Worm (Caenorhabditis elegans): Measurements from ENCODE around the gene Y45F3A.8.

Gene Y45F3A.8

ce11 chrIII:10592729-10593128, at the start of gene Y45F3A.8:
Gene Y45F3A.8, minus strand, starts transcription at chrIII:10592829.
- TF ChIP-seq T22C8.4 (GFP tag; IDR thresholded peaks at IDR 0.05) (no peak), klf-2 (GFP tag; conservative IDR thresholded peaks at IDR 0.05) (no peak), flt-1 (GFP tag; IDR thresholded peaks at IDR 0.05) (no peak), med-1 (GFP tag; optimal IDR thresholded peaks at IDR 0.05; ENCODE audit: insufficient read depth) (no peak), tab-1 (GFP tag; IDR thresholded peaks at IDR 0.05) (no peak), ref-1 (GFP tag; conservative IDR thresholded peaks at IDR 0.05) (no peak), ztf-29 (GFP tag; IDR thresholded peaks at IDR 0.05) (no peak), ztf-23 (GFP tag; IDR thresholded peaks at IDR 0.05) (no peak), cog-1 (tag; optimal IDR thresholded peaks at IDR 0.05) (no peak)

ce11 chrIII:10638339-10639021, 45.9 kb upstream of the Y45F3A.8 start, which contains the start of gene Y39A1A.27:
Gene Y39A1A.27, plus strand, starts transcription at chrIII:10638971.
- TF ChIP-seq ref-1 (GFP tag; conservative IDR thresholded peaks at IDR 0.05) (no peak), tab-1 (GFP tag; IDR thresholded peaks at IDR 0.05) (no peak), flt-1 (GFP tag; IDR thresholded peaks at IDR 0.05) (no peak), T22C8.4 (GFP tag; IDR thresholded peaks at IDR 0.05) (no peak), ztf-29 (GFP tag; IDR thresholded peaks at IDR 0.05) (no peak), med-1 (GFP tag; optimal IDR thresholded peaks at IDR 0.05; ENCODE audit: insufficient read depth) (no peak), cog-1 (tag; optimal IDR thresholded peaks at IDR 0.05) (no peak), klf-2 (GFP tag; conservative IDR thresholded peaks at IDR 0.05) (no peak), ztf-23 (GFP tag; IDR thresholded peaks at IDR 0.05) (no peak)

DNA sequence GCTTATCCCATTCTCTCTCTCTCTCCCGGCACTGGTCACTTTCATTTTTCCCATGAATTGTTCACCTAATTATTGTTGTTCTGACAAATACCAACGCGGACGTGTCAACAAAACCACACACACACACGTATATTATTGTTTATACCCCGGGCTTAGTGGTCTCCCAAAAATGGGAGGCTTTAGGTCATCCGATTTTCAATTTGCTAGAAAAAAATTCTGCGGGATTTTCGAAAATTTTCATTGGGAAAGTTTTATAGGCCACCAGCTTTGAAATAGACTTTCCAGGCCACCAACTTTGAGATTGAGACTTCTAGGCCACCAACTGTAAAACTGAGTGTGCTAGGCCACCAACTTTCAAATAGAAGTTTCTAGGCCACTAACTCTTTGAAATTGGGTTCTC, 45.3 kb upstream of the Y45F3A.8 start:
- TF ChIP-seq ztf-23 (GFP tag; IDR thresholded peaks at IDR 0.05), result no peak
- no peak for TF ChIP-seq T22C8.4 (GFP tag; IDR thresholded peaks at IDR 0.05)
- no peak for TF ChIP-seq ref-1 (GFP tag; conservative IDR thresholded peaks at IDR 0.05)
- no peak for TF ChIP-seq flt-1 (GFP tag; IDR thresholded peaks at IDR 0.05)

DNA sequence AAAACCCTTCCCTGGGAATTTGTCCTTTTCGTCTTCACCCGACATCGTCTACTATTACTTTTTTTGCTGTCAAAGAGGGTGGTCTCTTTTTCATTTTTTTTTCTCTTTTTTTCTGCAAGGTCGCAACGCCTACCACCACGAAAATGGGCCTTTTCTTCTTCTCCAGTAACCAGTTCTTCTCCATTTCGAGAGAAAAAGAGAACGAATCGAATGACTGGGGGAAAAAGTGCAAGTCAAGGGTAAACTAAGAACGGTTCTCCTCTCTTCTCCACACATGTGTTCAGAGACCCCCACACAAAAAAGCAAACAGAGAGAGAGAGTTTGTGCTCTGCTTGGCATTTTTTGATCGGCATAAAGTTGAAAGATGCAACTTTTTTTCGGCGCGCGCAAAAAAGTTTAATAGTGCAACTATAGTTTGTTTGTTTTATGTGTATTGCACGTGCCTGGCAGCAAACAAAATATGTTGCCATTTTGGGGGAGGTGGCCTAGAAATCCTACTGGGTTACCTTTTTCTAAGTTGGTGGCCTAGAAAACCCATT, 43.9 kb upstream of the Y45F3A.8 start:
- TF ChIP-seq ztf-29 (GFP tag; IDR thresholded peaks at IDR 0.05), result no peak
- TF ChIP-seq ref-1 (GFP tag; conservative IDR thresholded peaks at IDR 0.05), result no peak
- TF ChIP-seq klf-2 (GFP tag; conservative IDR thresholded peaks at IDR 0.05), result no peak
- no peak for TF ChIP-seq tab-1 (GFP tag; IDR thresholded peaks at IDR 0.05)
- no peak for TF ChIP-seq cog-1 (tag; optimal IDR thresholded peaks at IDR 0.05)
- TF ChIP-seq ztf-23 (GFP tag; IDR thresholded peaks at IDR 0.05), result no peak
- no peak for TF ChIP-seq med-1 (GFP tag; optimal IDR thresholded peaks at IDR 0.05; ENCODE audit: insufficient read depth)
- no peak for TF ChIP-seq flt-1 (GFP tag; IDR thresholded peaks at IDR 0.05)
- no peak for TF ChIP-seq T22C8.4 (GFP tag; IDR thresholded peaks at IDR 0.05)

DNA sequence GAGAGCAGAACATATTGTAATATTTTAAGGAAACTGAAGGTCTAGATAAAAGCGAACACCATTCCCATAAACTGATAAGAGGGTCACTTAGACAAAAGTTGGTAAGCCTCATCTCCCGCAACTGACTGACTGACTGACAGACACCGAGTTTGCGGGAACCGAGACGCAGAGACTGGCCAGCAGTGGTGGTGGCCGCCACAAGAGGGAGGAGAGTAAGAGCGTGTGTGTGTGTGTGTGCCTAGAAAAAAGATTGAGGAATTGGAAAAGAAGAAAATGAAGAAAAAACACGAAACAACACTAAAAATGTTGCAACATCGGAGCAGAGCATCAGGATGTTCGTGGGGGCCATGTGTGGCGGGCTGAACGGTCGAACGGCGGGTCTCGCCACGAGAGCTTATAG, 41.9 kb upstream of the Y45F3A.8 start:
- TF ChIP-seq med-1 (GFP tag; optimal IDR thresholded peaks at IDR 0.05; ENCODE audit: insufficient read depth), result no peak
- TF ChIP-seq ref-1 (GFP tag; conservative IDR thresholded peaks at IDR 0.05), result no peak
- TF ChIP-seq cog-1 (tag; optimal IDR thresholded peaks at IDR 0.05), result no peak
- TF ChIP-seq klf-2 (GFP tag; conservative IDR thresholded peaks at IDR 0.05), result no peak
- no peak for TF ChIP-seq ztf-29 (GFP tag; IDR thresholded peaks at IDR 0.05)
- TF ChIP-seq ztf-23 (GFP tag; IDR thresholded peaks at IDR 0.05), result no peak
- TF ChIP-seq T22C8.4 (GFP tag; IDR thresholded peaks at IDR 0.05), result no peak

- peak; percentile 83 for TF ChIP-seq flt-1 (GFP tag; IDR thresholded peaks at IDR 0.05)
- no peak for TF ChIP-seq ref-1 (GFP tag; conservative IDR thresholded peaks at IDR 0.05)
- no peak for TF ChIP-seq tab-1 (GFP tag; IDR thresholded peaks at IDR 0.05)
- no peak for TF ChIP-seq ztf-29 (GFP tag; IDR thresholded peaks at IDR 0.05)
- TF ChIP-seq cog-1 (tag; optimal IDR thresholded peaks at IDR 0.05), result peak; percentile 19
- TF ChIP-seq ztf-23 (GFP tag; IDR thresholded peaks at IDR 0.05), result 0 out of 2 replicates have a peak, but pooled peaks have one; percentile 60
- TF ChIP-seq klf-2 (GFP tag; conservative IDR thresholded peaks at IDR 0.05), result peak; percentile 30; the same call in 1 of the 2 replicates
- no peak for TF ChIP-seq med-1 (GFP tag; optimal IDR thresholded peaks at IDR 0.05; ENCODE audit: insufficient read depth)
- TF ChIP-seq T22C8.4 (GFP tag; IDR thresholded peaks at IDR 0.05), result no peak
Measured at ce11 chrIII:10634034-10634433, 41.4 kb upstream of the Y45F3A.8 start.

- TF ChIP-seq med-1 (GFP tag; optimal IDR thresholded peaks at IDR 0.05; ENCODE audit: insufficient read depth) (no peak), klf-2 (GFP tag; conservative IDR thresholded peaks at IDR 0.05) (no peak), ref-1 (GFP tag; conservative IDR thresholded peaks at IDR 0.05) (no peak), flt-1 (GFP tag; IDR thresholded peaks at IDR 0.05) (no peak), ztf-29 (GFP tag; IDR thresholded peaks at IDR 0.05) (no peak), tab-1 (GFP tag; IDR thresholded peaks at IDR 0.05) (no peak), T22C8.4 (GFP tag; IDR thresholded peaks at IDR 0.05) (no peak), cog-1 (tag; optimal IDR thresholded peaks at IDR 0.05) (no peak), ztf-23 (GFP tag; IDR thresholded peaks at IDR 0.05) (no peak)
Measured at ce11 chrIII:10633403-10633674, 40.7 kb upstream of the Y45F3A.8 start, which contains the start of gene Y39A1A.9. Gene Y39A1A.9, minus strand, starts transcription at chrIII:10633501.

DNA sequence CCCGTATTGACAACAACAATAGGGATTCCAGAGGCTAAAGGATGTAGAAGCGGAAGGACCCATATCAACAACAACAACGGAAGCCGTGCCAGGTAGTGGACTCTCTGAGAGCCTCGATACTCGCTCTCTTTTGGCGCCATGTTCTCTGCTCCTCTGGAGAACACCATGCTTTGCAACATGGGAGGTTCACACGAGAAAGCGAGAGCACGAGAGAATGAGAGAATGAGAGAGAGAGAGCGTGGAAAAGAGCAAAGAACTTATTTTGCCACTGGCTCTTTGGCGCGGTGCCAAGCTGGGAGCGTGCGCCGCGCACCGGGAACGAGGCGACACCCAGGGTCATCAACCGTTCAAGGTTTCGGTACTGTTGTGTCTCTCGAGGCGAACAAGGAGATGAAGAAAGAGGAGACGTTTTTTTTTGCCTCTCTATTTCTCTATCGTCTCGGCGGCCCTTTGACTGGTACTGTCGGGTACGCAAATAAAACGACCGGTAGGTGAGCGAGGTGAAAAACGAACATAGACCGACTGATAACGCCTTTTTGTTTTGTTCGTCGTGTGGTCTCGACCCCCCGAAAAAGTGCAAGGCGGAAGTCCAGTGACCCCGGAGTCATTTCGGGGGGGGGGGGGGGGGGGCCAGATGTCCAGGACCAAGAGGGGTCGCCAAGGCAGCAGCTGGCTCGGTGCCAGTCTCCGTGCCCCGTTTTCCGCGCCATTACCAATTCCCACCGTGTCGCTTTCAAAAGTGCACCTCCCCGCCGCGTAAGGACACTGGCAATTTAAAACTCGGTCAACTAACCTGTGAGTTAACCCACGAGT, 40.2 kb upstream of the Y45F3A.8 start, which contains the start of gene Y39A1A.10:
Gene Y39A1A.10 (plus strand): TSS at position 139 of the 813 bp plus-strand sequence.
- TF ChIP-seq tab-1 (GFP tag; IDR thresholded peaks at IDR 0.05) (no peak), ztf-29 (GFP tag; IDR thresholded peaks at IDR 0.05) (no peak), klf-2 (GFP tag; conservative IDR thresholded peaks at IDR 0.05) (no peak), ref-1 (GFP tag; conservative IDR thresholded peaks at IDR 0.05) (no peak), ztf-23 (GFP tag; IDR thresholded peaks at IDR 0.05) (no peak), cog-1 (tag; optimal IDR thresholded peaks at IDR 0.05) (no peak), T22C8.4 (GFP tag; IDR thresholded peaks at IDR 0.05) (no peak), flt-1 (GFP tag; IDR thresholded peaks at IDR 0.05) (no peak), med-1 (GFP tag; optimal IDR thresholded peaks at IDR 0.05; ENCODE audit: insufficient read depth) (no peak)

All from whole organism, midembryonic.